Fruit fly (Drosophila melanogaster): ENCODE measurements around the gene CG43799.

- TF ChIP-seq eg (GFP tag; IDR thresholded peaks at IDR 0.05) (no peak), CG16779 (tag; optimal IDR thresholded peaks at IDR 0.05) (no peak), CG11762 (GFP tag; optimal IDR thresholded peaks at IDR 0.05; ENCODE audit: insufficient read depth) (no peak), CG8119 (GFP tag; IDR thresholded peaks at IDR 0.05) (no peak), CG6854 (GFP tag; optimal IDR thresholded peaks at IDR 0.05) (no peak), Sox15 (GFP tag; optimal IDR thresholded peaks at IDR 0.05) (no peak), topi (GFP tag; optimal IDR thresholded peaks at IDR 0.05) (no peak), ss (GFP tag; optimal IDR thresholded peaks at IDR 0.05) (peak in 1 of 2 experiments; percentile 66), Gug (GFP tag; IDR thresholded peaks at IDR 0.05) (no peak), spab (GFP tag; optimal IDR thresholded peaks at IDR 0.05) (no peak), CG3032 (tag; optimal IDR thresholded peaks at IDR 0.05) (no peak), Eip78C (GFP tag) (peak; percentile 50), CG9139 (GFP tag; optimal IDR thresholded peaks at IDR 0.05) (no peak)
These were observed 11.3 kb upstream of the CG43799 start for dm6 chr2L:7216272-7216671.
